Fruit fly (Drosophila melanogaster) whole organism, embryonic: ENCODE data around the gene Apoltp.
A peak's percentile ranks its signal among the peaks of the same experiment; 100 is the strongest.

ENCODE experiments used
- ATbp ChIP-seq: fragments of 200-800 bp; sonication (Bioruptor generic); optimal IDR thresholded peaks from 2 replicates; lab custom pipeline; 2017; ENCODE audit warnings: missing biosample characterization, mild to moderate bottlenecking, missing genetic modification characterization, missing genetic modification reagents
- Abd-B ChIP-seq: fragments of 200-800 bp; sonication (Bioruptor generic); optimal IDR thresholded peaks from 2 replicates; lab custom pipeline; 2018; ENCODE audit warnings: missing biosample characterization, mild to moderate bottlenecking, missing genetic modification characterization, moderate library complexity
- Atf6 ChIP-seq: fragments of 200-800 bp; sonication (Bioruptor generic); IDR thresholded peaks from 2 replicates; pipeline ENCODE4 v1.3.6; 2022; ENCODE audit warnings: missing biosample characterization, missing genetic modification characterization
- CG10209 ChIP-seq: fragments of 200-800 bp; sonication (Bioruptor generic); optimal IDR thresholded peaks from 3 replicates; lab custom pipeline; 2017; ENCODE audit warnings: missing biosample characterization, mild to moderate bottlenecking, missing genetic modification characterization, missing genetic modification reagents
- CG10654 ChIP-seq: fragments of 200-800 bp; sonication (Bioruptor generic); optimal IDR thresholded peaks from 2 replicates; lab custom pipeline; 2016; ENCODE audit warnings: missing biosample characterization, missing genetic modification characterization
- CG12104 ChIP-seq: fragments of 200-800 bp; sonication (Bioruptor generic); optimal IDR thresholded peaks from 3 replicates; lab custom pipeline; 2016; ENCODE audit warnings: missing biosample characterization, missing genetic modification characterization
- CG12659 ChIP-seq: fragments of 200-800 bp; sonication (Bioruptor generic); optimal IDR thresholded peaks from 3 replicates; lab custom pipeline; 2017; ENCODE audit warnings: mild to moderate bottlenecking, missing biosample characterization, missing genetic modification reagents, missing genetic modification characterization
- CG13894 ChIP-seq: fragments of 200-800 bp; sonication (Bioruptor generic); optimal IDR thresholded peaks from 3 replicates; lab custom pipeline; 2018; ENCODE audit warnings: missing biosample characterization, mild to moderate bottlenecking, missing genetic modification characterization, moderate library complexity
- CG14050 ChIP-seq: fragments of 200-800 bp; sonication (Bioruptor generic); IDR thresholded peaks from 3 replicates; pipeline ENCODE4 v1.3.6; 2022; ENCODE audit warnings: missing biosample characterization, missing genetic modification characterization
- CG15514 ChIP-seq: fragments of 200-800 bp; sonication (Bioruptor generic); optimal IDR thresholded peaks from 3 replicates; lab custom pipeline; 2017; ENCODE audit warnings: missing biosample characterization, missing genetic modification characterization, mild to moderate bottlenecking, moderate library complexity, missing genetic modification reagents
- CG1792 ChIP-seq: fragments of 200-800 bp; sonication (Bioruptor generic); optimal IDR thresholded peaks from 2 replicates; lab custom pipeline; 2016; ENCODE audit warnings: missing biosample characterization, missing genetic modification characterization
- CG18262 ChIP-seq: fragments of 200-800 bp; optimal IDR thresholded peaks from 3 replicates; lab custom pipeline; 2019; ENCODE audit warnings: missing biosample characterization, mild to moderate bottlenecking, missing genetic modification characterization, moderate library complexity
- CG18599 ChIP-seq: fragments of 200-800 bp; sonication (Bioruptor generic); optimal IDR thresholded peaks from 3 replicates; lab custom pipeline; 2017; ENCODE audit warnings: missing biosample characterization, missing genetic modification characterization, mild to moderate bottlenecking, moderate library complexity, missing genetic modification reagents
- CG2875 ChIP-seq: fragments of 200-800 bp; sonication (Bioruptor generic); optimal IDR thresholded peaks from 2 replicates; lab custom pipeline; 2017; ENCODE audit warnings: missing biosample characterization, mild to moderate bottlenecking, missing genetic modification characterization, missing genetic modification reagents
- CG31365 ChIP-seq: fragments of 200-800 bp; sonication (Bioruptor generic); optimal IDR thresholded peaks from 2 replicates; lab custom pipeline; 2018; ENCODE audit warnings: missing biosample characterization, mild to moderate bottlenecking, missing genetic modification characterization
- CG32532 ChIP-seq: fragments of 200-800 bp; sonication (Bioruptor generic); IDR thresholded peaks from 2 replicates; pipeline ENCODE4 v1.3.6; 2022; ENCODE audit warnings: missing biosample characterization, missing genetic modification characterization
- CG3407 ChIP-seq: fragments of 200-800 bp; sonication (Bioruptor generic); optimal IDR thresholded peaks from 2 replicates; lab custom pipeline; 2018; ENCODE audit warnings: missing biosample characterization, mild to moderate bottlenecking, missing genetic modification characterization
- CG5180 ChIP-seq: fragments of 200-800 bp; sonication (Bioruptor generic); optimal IDR thresholded peaks from 3 replicates; lab custom pipeline; 2017; ENCODE audit warnings: missing biosample characterization, missing genetic modification characterization, mild to moderate bottlenecking, moderate library complexity, missing genetic modification reagents
- CG7357 ChIP-seq: fragments of 200-800 bp; sonication (Bioruptor generic); IDR thresholded peaks from 3 replicates; pipeline ENCODE4 v1.3.6; 2022; ENCODE audit warnings: missing biosample characterization, missing genetic modification characterization
- CG7928 ChIP-seq: fragments of 200-800 bp; sonication (Bioruptor generic); optimal IDR thresholded peaks from 2 replicates; lab custom pipeline; 2017; ENCODE audit warnings: missing biosample characterization, mild to moderate bottlenecking, missing genetic modification characterization
- CG7987 ChIP-seq: fragments of 200-800 bp; sonication (Bioruptor generic); optimal IDR thresholded peaks from 2 replicates; lab custom pipeline; 2018; ENCODE audit warnings: missing biosample characterization, mild to moderate bottlenecking, missing genetic modification characterization, moderate library complexity
- CG8765 ChIP-seq: fragments of 200-800 bp; sonication (Bioruptor generic); IDR thresholded peaks from 2 replicates; pipeline ENCODE4 v1.3.6; 2022; ENCODE audit warnings: missing biosample characterization, missing genetic modification characterization
- D ChIP-seq, 2 experiments: fragments of 200-800 bp in 1 of 2; fragments of >200 bp in 1 of 2; sonication (Bioruptor generic) in 1 of 2; optimal IDR thresholded peaks; 2 replicates in 1 of 2; 3 replicates in 1 of 2; lab custom pipeline; 2017; ENCODE audit warnings: mild to moderate bottlenecking in 1 of 2, missing biosample characterization in 1 of 2, missing genetic modification characterization in 1 of 2, missing genetic modification reagents in 1 of 2
- Ets65A ChIP-seq: fragments of 200-800 bp; sonication (Bioruptor generic); peaks from one replicate; lab custom pipeline; 2016; ENCODE audit warnings: missing biosample characterization, missing genetic modification characterization
- Fer2 ChIP-seq: fragments of 200-800 bp; sonication (Bioruptor generic); optimal IDR thresholded peaks from 2 replicates; lab custom pipeline; 2018; ENCODE audit warnings: missing biosample characterization, mild to moderate bottlenecking, missing genetic modification characterization, moderate library complexity
- Gug ChIP-seq: fragments of 200-800 bp; sonication (Bioruptor generic); IDR thresholded peaks from 4 replicates; pipeline ENCODE4 v1.3.6; 2022; ENCODE audit warnings: missing biosample characterization, missing genetic modification characterization
- H15 ChIP-seq: fragments of 200-800 bp; sonication (Bioruptor generic); IDR thresholded peaks from 3 replicates; pipeline ENCODE4 v1.3.6; 2022; ENCODE audit warnings: missing biosample characterization, missing genetic modification characterization
- HLH54F ChIP-seq: fragments of 200-800 bp; sonication (Bioruptor generic); optimal IDR thresholded peaks from 3 replicates; lab custom pipeline; 2016; ENCODE audit warnings: missing biosample characterization, missing genetic modification characterization
- Hr39 ChIP-seq: fragments of >200 bp; optimal IDR thresholded peaks from 2 replicates; lab custom pipeline; 2017
- NFAT ChIP-seq: fragments of 200-800 bp; sonication (Bioruptor generic); IDR thresholded peaks from 2 replicates; pipeline ENCODE4 v1.3.6; 2022; ENCODE audit warnings: missing biosample characterization, missing genetic modification characterization
- Oli ChIP-seq: fragments of 200-800 bp; sonication (Bioruptor generic); optimal IDR thresholded peaks from 2 replicates; lab custom pipeline; 2018; ENCODE audit warnings: missing biosample characterization, mild to moderate bottlenecking, missing genetic modification characterization, moderate library complexity
- Sry-δ ChIP-seq: fragments of 200-800 bp; sonication (Bioruptor generic); optimal IDR thresholded peaks from 2 replicates; lab custom pipeline; 2016; ENCODE audit warnings: missing biosample characterization, missing genetic modification characterization
- Taf1 ChIP-seq: fragments of 200-800 bp; sonication (Bioruptor generic); IDR thresholded peaks from 2 replicates; pipeline ENCODE4 v1.3.6; 2022; ENCODE audit warnings: missing biosample characterization, missing genetic modification characterization
- Tbp ChIP-seq: fragments of >200 bp; optimal IDR thresholded peaks from 2 replicates; lab custom pipeline; 2018; ENCODE audit warnings: missing biosample characterization, missing genetic modification characterization
- bcd ChIP-seq: fragments of 200-800 bp; sonication (Bioruptor generic); optimal IDR thresholded peaks from 2 replicates; lab custom pipeline; 2017; ENCODE audit warnings: missing biosample characterization, mild to moderate bottlenecking, missing genetic modification characterization
- chinmo ChIP-seq: fragments of 200-800 bp; sonication (Bioruptor generic); IDR thresholded peaks from 4 replicates; pipeline ENCODE4 v1.3.6; 2022; ENCODE audit warnings: missing biosample characterization, missing genetic modification characterization; ENCODE audit not compliant: partially characterized antibody
- cwo ChIP-seq: fragments of 200-800 bp; sonication (Bioruptor generic); optimal IDR thresholded peaks from 3 replicates; lab custom pipeline; 2017; ENCODE audit warnings: missing biosample characterization, missing genetic modification characterization, mild to moderate bottlenecking, moderate library complexity, missing genetic modification reagents
- ewg ChIP-seq: fragments of 200-800 bp; sonication (Bioruptor generic); optimal IDR thresholded peaks from 3 replicates; lab custom pipeline; 2017; ENCODE audit warnings: mild to moderate bottlenecking, missing biosample characterization, missing genetic modification reagents, missing genetic modification characterization
- grn ChIP-seq: fragments of 200-800 bp; sonication (Bioruptor generic); optimal IDR thresholded peaks from 3 replicates; lab custom pipeline; 2017; ENCODE audit warnings: missing biosample characterization, missing genetic modification characterization
- inv ChIP-seq: fragments of 200-800 bp; sonication (Bioruptor generic); IDR thresholded peaks from 2 replicates; pipeline ENCODE4 v1.3.6; 2022; ENCODE audit warnings: missing biosample characterization, missing genetic modification characterization; ENCODE audit not compliant: partially characterized antibody
- kah ChIP-seq: fragments of 200-800 bp; sonication (Bioruptor generic); optimal IDR thresholded peaks from 2 replicates; lab custom pipeline; 2018; ENCODE audit warnings: missing biosample characterization, mild to moderate bottlenecking, missing genetic modification characterization
- lilli ChIP-seq: fragments of 200-800 bp; sonication (Bioruptor generic); optimal IDR thresholded peaks from 3 replicates; lab custom pipeline; 2016; ENCODE audit warnings: missing biosample characterization, missing genetic modification characterization
- org-1 ChIP-seq: fragments of 200-800 bp; sonication (Bioruptor generic); optimal IDR thresholded peaks from 2 replicates; lab custom pipeline; 2017; ENCODE audit warnings: missing biosample characterization, missing genetic modification characterization
- otp ChIP-seq: fragments of 200-800 bp; sonication (Bioruptor generic); IDR thresholded peaks from 3 replicates; pipeline ENCODE4, ENCODE4 v1.3.6; 2022; ENCODE audit warnings: missing biosample characterization, missing genetic modification characterization
- pan ChIP-seq, 4 experiments: fragments of >200 bp in 3 of 4; fragments of 200-800 bp in 1 of 4; sonication (Bioruptor generic) in 1 of 4; optimal IDR thresholded peaks in 3 of 4; IDR thresholded peaks in 1 of 4; 2 replicates each; pipeline versions ENCODE4 v1.3.6 to Lab custom; 2017 to 2022; ENCODE audit warnings: missing biosample characterization in 2 of 4, missing genetic modification characterization in 2 of 4, mixed read lengths in 1 of 4
- tin ChIP-seq: fragments of 200-800 bp; sonication (Bioruptor generic); optimal IDR thresholded peaks from 3 replicates; lab custom pipeline; 2016; ENCODE audit warnings: missing biosample characterization, missing genetic modification characterization
- tup ChIP-seq: fragments of 200-800 bp; sonication (Bioruptor generic); optimal IDR thresholded peaks from 2 replicates; lab custom pipeline; 2016; ENCODE audit warnings: missing biosample characterization, mild to moderate bottlenecking, missing genetic modification characterization, moderate library complexity
- unc-4 ChIP-seq: fragments of 200-800 bp; sonication (Bioruptor generic); IDR thresholded peaks from 2 replicates; pipeline ENCODE4 v1.3.6; 2022; ENCODE audit warnings: missing biosample characterization, missing genetic modification characterization; ENCODE audit not compliant: partially characterized antibody
- zfh1 ChIP-seq: fragments of 200-800 bp; sonication (Bioruptor generic); IDR thresholded peaks from 3 replicates; pipeline ENCODE4 v1.3.6; 2022; ENCODE audit warnings: missing biosample characterization, missing genetic modification characterization

Apoltp gene

dm6 chr2L:9698923-9699493, 65.0 kb downstream of the Apoltp start, which contains the start of gene Pka-C1 (continued):
- peak; percentile 49; the same call in 1 of the 3 replicates for TF ChIP-seq H15 (GFP tag; lab: Robert Waterston, UW)
- TF ChIP-seq CG12659 = peak; percentile 76
- TF ChIP-seq CG1792 (GFP tag; lab: Kevin White, UChicago) = no peak
- TF ChIP-seq unc-4 = no peak
- TF ChIP-seq bcd (GFP tag; lab: Kevin White, UChicago) = no peak
- TF ChIP-seq CG7987 (GFP tag; lab: Kevin White, UChicago) = no peak
- TF ChIP-seq Atf6 (GFP tag; lab: Robert Waterston, UW) = 0 out of 2 replicates have a peak, but pooled peaks have one; percentile 17
- TF ChIP-seq ewg (GFP tag; lab: Kevin White, UChicago) = peak; percentile 77
- peak; percentile 52 for TF ChIP-seq ATbp (GFP tag; lab: Kevin White, UChicago)
- TF ChIP-seq otp (GFP tag; lab: Robert Waterston, UW) = no peak
- peak; percentile 60 for TF ChIP-seq CG15514 (GFP tag; lab: Kevin White, UChicago)
- no peak for TF ChIP-seq CG31365 (tag; lab: Kevin White, UChicago)
- peak; percentile 18; the same call in 1 of the 2 replicates for TF ChIP-seq inv
- no peak; the same call in 2 of the 3 replicates for TF ChIP-seq CG14050
- no peak for TF ChIP-seq CG5180 (GFP tag; lab: Kevin White, UChicago)
- TF ChIP-seq Fer2 (tag; lab: Kevin White, UChicago) = no peak
- no peak for TF ChIP-seq CG7357 (GFP tag; lab: Robert Waterston, UW)
- peak; percentile 73; the same call in 2 of the 4 replicates for TF ChIP-seq chinmo
- peak; percentile 81 for TF ChIP-seq grn (GFP tag; lab: Kevin White, UChicago)
- TF ChIP-seq Gug (GFP tag; lab: Robert Waterston, UW) = no peak; the same call in 3 of the 4 replicates
- peak; percentile 51 for TF ChIP-seq Sry-δ
- no peak for TF ChIP-seq CG10209
- peak; percentile 70 for TF ChIP-seq NFAT
- TF ChIP-seq CG3407 (GFP tag; lab: Kevin White, UChicago) = no peak
- TF ChIP-seq kah (GFP tag; lab: Kevin White, UChicago) = no peak
- TF ChIP-seq Tbp (GFP tag; lab: Kevin White, UChicago) = no peak
- TF ChIP-seq Taf1 (GFP tag; lab: Robert Waterston, UW) = no peak
- no peak for TF ChIP-seq Hr39 (lab: Kevin White, UChicago)
- peak; percentile 25 for TF ChIP-seq org-1 (GFP tag; lab: Kevin White, UChicago)
- no peak for TF ChIP-seq CG2875 (GFP tag; lab: Kevin White, UChicago)
- TF ChIP-seq tin (GFP tag; lab: Kevin White, UChicago) = no peak
- peak; percentile 38 for TF ChIP-seq CG32532 (GFP tag; lab: Robert Waterston, UW)
- TF ChIP-seq HLH54F (GFP tag; lab: Kevin White, UChicago) = no peak
- TF ChIP-seq CG18599 (GFP tag; lab: Kevin White, UChicago) = peak; percentile 47
- TF ChIP-seq cwo (GFP tag; lab: Kevin White, UChicago) = no peak
- peak; percentile 38; the same call in 1 of the 3 replicates for TF ChIP-seq zfh1
- no peak for TF ChIP-seq CG13894 (tag; lab: Kevin White, UChicago)
- TF ChIP-seq CG12104 = no peak
- TF ChIP-seq Oli (tag; lab: Kevin White, UChicago) = peak; percentile 18
- peak; percentile 80 for TF ChIP-seq Ets65A (GFP tag; lab: Kevin White, UChicago)
- TF ChIP-seq pan (optimal IDR thresholded peaks at IDR 0.05; lab: Kevin White, UChicago) = no peak
- TF ChIP-seq pan (GFP tag; optimal IDR thresholded peaks at IDR 0.05 in 1 of 2, IDR thresholded peaks at IDR 0.05 in 1 of 2) = peak in 1 of 2 experiments; percentile 51
- no peak for TF ChIP-seq tup (GFP tag; lab: Kevin White, UChicago)
- TF ChIP-seq CG8765 (GFP tag; lab: Robert Waterston, UW) = no peak
- TF ChIP-seq D (optimal IDR thresholded peaks at IDR 0.05; lab: Kevin White, UChicago) = no peak
- TF ChIP-seq D (GFP tag; optimal IDR thresholded peaks at IDR 0.05; lab: Kevin White, UChicago) = no peak
- no peak for TF ChIP-seq CG18262
- no peak for TF ChIP-seq CG10654 (GFP tag; lab: Kevin White, UChicago)
- peak; percentile 66 for TF ChIP-seq Abd-B (GFP tag; lab: Kevin White, UChicago)
- TF ChIP-seq lilli (GFP tag; lab: Kevin White, UChicago) = peak; percentile 13
- TF ChIP-seq CG7928 (GFP tag; lab: Kevin White, UChicago) = no peak
